Fruit fly (Drosophila melanogaster) whole organism, larva: ENCODE measurements around the gene CG7907.

Experiments
- noc ChIP-seq: fragments of 200-800 bp; sonication (Bioruptor generic); optimal IDR thresholded peaks from 3 replicates; lab custom pipeline; 2019; ENCODE audit warnings: missing biosample characterization, mild to moderate bottlenecking, missing genetic modification characterization, moderate library complexity

CG7907 gene

DNA sequence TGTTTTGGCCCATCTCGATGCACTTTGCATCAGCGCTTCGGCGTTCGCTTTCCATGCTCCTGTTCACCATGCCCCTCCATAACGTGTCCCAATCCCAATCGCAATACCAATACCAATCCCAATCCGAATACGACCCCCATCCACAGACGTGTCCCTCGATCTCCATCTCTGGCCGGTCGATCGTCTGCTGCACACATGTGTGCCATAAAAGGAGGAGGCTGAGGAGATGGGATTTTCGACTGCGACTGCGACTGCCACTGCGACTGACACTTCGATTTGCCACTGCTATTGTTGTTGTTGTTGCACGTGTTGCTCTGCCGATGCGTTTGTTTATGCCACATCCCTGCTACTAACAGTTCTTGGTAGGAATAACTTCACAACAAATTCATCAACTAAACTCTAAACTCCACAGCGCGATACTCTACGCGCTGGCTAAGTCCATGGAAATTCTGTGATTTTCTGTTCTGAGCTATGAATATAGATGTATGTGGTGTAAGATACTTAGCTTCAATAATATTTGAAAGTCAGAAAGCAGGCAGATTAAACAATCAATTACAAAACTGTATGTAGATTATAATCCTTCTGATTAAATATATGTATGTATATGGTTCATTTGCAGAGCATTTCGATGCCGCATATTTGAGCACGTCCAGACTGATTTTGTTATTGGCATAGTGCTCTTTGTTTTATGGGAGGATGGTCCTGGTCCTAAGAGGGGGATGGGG, 10.4 kb upstream of the CG7907 start:
- TF ChIP-seq noc (tag; lab: Kevin White, UChicago): no peak

dm6 chr3R:21399642-21400041, 3.9 kb upstream of the CG7907 start, which contains the start of gene Ugt49B2:
TSS of gene Ugt49B2 (minus strand) at chr3R:21399742.
- TF ChIP-seq noc (tag; lab: Kevin White, UChicago): no peak

- no peak for TF ChIP-seq noc (tag; lab: Kevin White, UChicago)
Measured at dm6 chr3R:21406708-21407107, 3.2 kb downstream of the CG7907 start.

DNA sequence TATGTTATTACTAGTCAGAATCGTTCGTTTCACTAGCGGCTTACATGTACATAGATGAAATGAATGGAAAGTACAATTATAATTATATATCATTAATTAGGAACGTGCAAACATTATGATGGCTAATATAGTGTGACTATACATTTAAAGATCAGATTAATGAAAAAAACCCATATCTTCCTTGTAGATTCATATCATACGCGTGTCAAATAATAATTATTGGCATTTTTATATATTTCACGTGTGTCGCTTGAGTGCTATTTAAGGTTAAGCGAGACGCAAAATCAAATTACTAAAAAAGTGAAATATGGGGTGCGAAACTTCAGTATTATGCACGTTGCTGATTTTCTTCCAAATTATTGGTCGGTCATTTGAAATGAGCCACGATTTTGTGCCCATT, 3.6 kb downstream of the CG7907 start, which contains the start of gene CheB93a:
CheB93a (plus strand) TSS at position 301 of the 400 bp plus-strand sequence.
- no peak for TF ChIP-seq noc (tag; lab: Kevin White, UChicago)

- TF ChIP-seq noc (tag; lab: Kevin White, UChicago): no peak
Measured at dm6 chr3R:21408372-21408771, 4.8 kb downstream of the CG7907 start.

dm6 chr3R:21408823-21409222, 5.3 kb downstream of the CG7907 start, which contains the start of gene CheB93b:
TSS of gene CheB93b (plus strand) at chr3R:21409123.
- TF ChIP-seq noc (tag; lab: Kevin White, UChicago): no peak

dm6 chr3R:21414169-21414568, 10.6 kb downstream of the CG7907 start:
- TF ChIP-seq noc (tag; lab: Kevin White, UChicago): no peak

dm6 chr3R:21415016-21415638, 11.6 kb downstream of the CG7907 start:
- TF ChIP-seq noc (tag; lab: Kevin White, UChicago): no peak

DNA sequence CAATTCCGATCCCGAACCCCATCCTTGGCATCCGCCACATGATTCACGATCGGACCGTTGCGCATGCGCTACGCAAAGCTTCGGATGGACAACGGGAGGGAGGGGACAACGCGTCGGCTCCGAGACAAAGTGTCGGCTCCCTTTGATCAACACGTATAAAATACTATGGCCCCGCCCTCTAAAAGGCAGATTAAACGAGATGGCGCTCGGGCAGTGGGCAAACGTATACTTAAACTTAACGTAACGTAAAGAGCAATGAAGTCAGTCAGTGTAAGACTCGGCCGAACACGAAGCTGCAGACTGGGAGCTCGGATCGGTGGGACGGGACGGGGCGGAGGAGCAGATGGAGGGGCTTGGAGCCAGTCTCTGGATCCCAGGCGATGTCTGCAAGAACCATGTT, 13.4 kb downstream of the CG7907 start:
- TF ChIP-seq noc (tag; lab: Kevin White, UChicago): no peak

DNA sequence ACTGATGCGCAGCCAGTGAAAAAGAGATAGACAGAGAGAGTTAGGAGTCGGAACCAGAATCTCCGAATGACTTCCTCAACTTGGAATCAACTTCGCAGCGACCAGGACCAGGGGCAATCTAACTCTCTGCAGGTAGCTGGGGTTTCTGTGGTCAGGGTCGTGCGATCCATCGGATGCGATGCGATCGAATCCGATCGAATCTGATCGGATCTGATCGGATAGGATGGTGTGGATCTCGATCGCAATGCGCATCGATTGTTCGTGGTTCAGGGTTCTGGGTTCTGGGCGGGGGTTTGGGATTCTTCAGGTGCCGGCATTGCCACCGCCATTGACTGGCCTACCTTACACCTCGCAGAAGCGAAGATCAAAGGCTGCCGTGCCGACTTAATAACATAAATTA, 15.7 kb downstream of the CG7907 start:
- TF ChIP-seq noc (tag; lab: Kevin White, UChicago): no peak

- no peak for TF ChIP-seq noc (tag; lab: Kevin White, UChicago)
Measured at dm6 chr3R:21419932-21420331, 16.4 kb downstream of the CG7907 start.

DNA sequence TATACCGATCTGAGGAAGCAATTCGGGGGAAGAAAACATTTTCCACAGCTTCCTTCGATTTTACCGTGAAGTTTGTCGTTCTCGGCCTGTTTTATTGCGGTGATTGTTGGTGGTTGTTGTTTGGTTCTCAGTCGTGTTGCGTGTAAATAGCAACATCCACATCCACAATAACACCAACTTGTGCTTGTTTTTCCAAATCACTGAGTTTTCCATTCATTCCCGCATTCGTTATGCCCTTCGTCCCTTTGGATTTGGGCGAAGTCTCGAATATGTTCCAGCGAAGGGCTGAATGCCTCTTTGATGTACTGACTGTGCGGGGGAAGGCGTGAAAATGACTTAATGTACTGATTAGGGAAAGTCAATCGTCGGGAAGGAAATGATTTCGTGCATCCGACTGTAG, 23.3 kb downstream of the CG7907 start:
- no peak for TF ChIP-seq noc (tag; lab: Kevin White, UChicago)

DNA sequence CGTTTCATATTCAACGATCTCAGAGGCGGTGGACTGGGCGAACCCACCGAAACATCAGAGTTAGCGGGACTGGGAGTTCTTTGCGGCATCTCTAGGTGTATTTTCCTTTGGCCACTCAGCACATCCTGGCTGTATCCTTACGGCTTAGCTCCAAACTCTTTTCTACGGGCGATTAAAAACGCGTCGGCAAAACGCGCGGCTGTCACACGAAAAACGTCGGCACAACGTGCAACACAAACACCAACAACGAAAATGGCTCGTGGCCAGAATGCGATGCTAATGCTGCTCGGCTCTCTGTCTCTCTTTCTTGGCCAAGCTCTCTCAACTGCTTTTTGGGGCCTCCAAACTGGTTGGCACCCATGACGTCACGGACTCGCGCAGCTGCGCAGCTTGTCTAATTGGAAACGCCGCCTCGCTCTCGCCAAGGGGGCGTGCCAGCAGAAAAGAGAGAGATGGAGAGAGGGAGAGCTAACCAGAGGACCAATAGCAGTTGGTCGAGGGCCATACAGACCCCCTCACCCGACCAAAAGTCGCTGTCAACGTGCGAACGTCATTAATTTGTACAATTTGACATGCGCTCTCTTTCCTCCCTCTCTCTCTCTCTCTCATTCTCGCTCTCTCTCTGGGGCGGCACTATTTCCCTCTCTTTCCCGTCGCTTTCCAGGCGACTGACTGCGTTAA, 30.5 kb downstream of the CG7907 start, which contains the start of gene lbl:
lbl (minus strand) TSS at position 255 of the 681 bp plus-strand sequence.
- no peak for TF ChIP-seq noc (tag; lab: Kevin White, UChicago)

DNA sequence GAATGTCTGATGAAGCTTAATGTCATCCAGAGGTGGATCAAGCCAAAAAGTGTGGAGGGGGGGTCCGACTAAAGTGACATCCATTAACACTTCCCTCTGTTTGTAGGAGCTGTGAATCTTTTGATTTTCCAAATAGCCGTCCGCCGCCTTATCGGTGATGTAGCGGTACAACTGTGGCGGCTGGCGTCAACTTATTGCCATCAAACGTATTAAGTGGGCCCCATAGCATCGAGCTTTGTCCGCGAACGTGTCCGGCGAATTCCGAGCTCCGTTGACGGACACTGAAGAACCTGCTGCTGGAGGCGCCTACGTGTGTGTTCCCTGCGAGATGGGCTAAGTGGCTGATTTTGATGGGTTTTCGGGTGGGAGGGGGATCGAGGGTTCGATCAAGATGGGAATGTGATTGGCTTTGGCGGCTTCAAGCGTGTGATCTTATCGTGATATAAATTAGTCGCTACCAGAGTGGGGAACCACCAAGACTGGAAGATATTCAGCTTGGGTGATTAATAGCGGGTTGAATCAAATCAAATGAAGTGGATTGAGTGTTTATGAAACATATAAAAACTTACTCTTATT, 34.1 kb downstream of the CG7907 start:
- no peak for TF ChIP-seq noc (tag; lab: Kevin White, UChicago)

DNA sequence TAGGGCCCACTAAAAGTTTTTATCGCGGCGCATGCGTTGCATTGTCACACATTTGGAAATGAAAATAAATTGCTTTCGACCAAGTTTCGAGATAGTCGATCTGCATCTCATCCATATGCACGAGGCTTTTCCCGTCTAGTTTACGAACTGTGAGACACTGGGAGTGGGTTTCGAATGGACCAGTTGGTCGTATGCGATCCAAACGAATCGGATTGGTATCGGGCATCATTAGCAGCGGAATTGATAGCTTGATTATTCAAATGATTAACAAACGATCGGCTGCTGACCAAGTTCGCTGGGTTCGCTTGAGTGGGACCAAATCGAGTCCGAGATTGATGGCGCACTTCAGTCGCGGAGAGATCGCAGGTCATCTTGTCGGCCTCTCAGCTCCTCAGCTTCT, 36.6 kb downstream of the CG7907 start:
- TF ChIP-seq noc (tag; lab: Kevin White, UChicago): no peak

- no peak for TF ChIP-seq noc (tag; lab: Kevin White, UChicago)
Measured at dm6 chr3R:21440760-21441159, 37.2 kb downstream of the CG7907 start.
